Fruit fly (Drosophila melanogaster): ENCODE results near the gene Jon65Aii.
A peak's percentile ranks its signal among the peaks of the same experiment; 100 is the strongest.

Gene Jon65Aii

dm6 chr3L:6054803-6055202 is 2.7 kb downstream of the Jon65Aii start, which contains the start of gene tant (continued):
- peak; percentile 79 for TF ChIP-seq hbn (GFP tag; IDR thresholded peaks at IDR 0.05; ENCODE audit: partially characterized antibody)
- TF ChIP-seq Scr (GFP tag; IDR thresholded peaks at IDR 0.05; ENCODE audit: partially characterized antibody), result peak; percentile 95
- peak; percentile 55 for TF ChIP-seq yki (optimal IDR thresholded peaks at IDR 0.05)
- TF ChIP-seq Dref (GFP tag; IDR thresholded peaks at IDR 0.05), result peak; percentile 84
- TF ChIP-seq CG10274 (GFP tag; optimal IDR thresholded peaks at IDR 0.05), result no peak
- TF ChIP-seq CG13123 (GFP tag; optimal IDR thresholded peaks at IDR 0.05), result no peak
- peak; percentile 7 for TF ChIP-seq Hr3 (GFP tag; optimal IDR thresholded peaks at IDR 0.05)
- TF ChIP-seq Camta (GFP tag; optimal IDR thresholded peaks at IDR 0.05), result peak; percentile 41
- peak; percentile 7 to 33 for TF ChIP-seq tll (GFP tag; optimal IDR thresholded peaks at IDR 0.05)
- peak; percentile 23 for TF ChIP-seq CG9609 (GFP tag; optimal IDR thresholded peaks at IDR 0.05)
- no peak for TF ChIP-seq run (tag; optimal IDR thresholded peaks at IDR 0.05)
- TF ChIP-seq CG30020 (tag; optimal IDR thresholded peaks at IDR 0.05), result peak; percentile 15
- peak; percentile 43 for TF ChIP-seq Abd-B (GFP tag; optimal IDR thresholded peaks at IDR 0.05)
- TF ChIP-seq CG2712 (tag; optimal IDR thresholded peaks at IDR 0.05), result peak; percentile 22
- peak; percentile 64 for TF ChIP-seq CG33213 (GFP tag; optimal IDR thresholded peaks at IDR 0.05)
- TF ChIP-seq CG42726 (GFP tag; IDR thresholded peaks at IDR 0.05; ENCODE audit: partially characterized antibody), result peak; percentile 74; the same call in 1 of the 2 replicates
- peak; percentile 81 for TF ChIP-seq CG34224 (GFP tag; IDR thresholded peaks at IDR 0.05; ENCODE audit: partially characterized antibody)
- no peak for TF ChIP-seq Vsx1 (GFP tag; optimal IDR thresholded peaks at IDR 0.05)
- peak; percentile 75 for TF ChIP-seq sens (GFP tag)
- peak; percentile 8 for TF ChIP-seq bcd (GFP tag; optimal IDR thresholded peaks at IDR 0.05)
- no peak for TF ChIP-seq bigmax (GFP tag; optimal IDR thresholded peaks at IDR 0.05)
- peak; percentile 86 for TF ChIP-seq unc-4 (GFP tag; IDR thresholded peaks at IDR 0.05; ENCODE audit: partially characterized antibody)
- peak; percentile 16 for TF ChIP-seq CG2120 (GFP tag; optimal IDR thresholded peaks at IDR 0.05)
- TF ChIP-seq CG2129 (GFP tag; IDR thresholded peaks at IDR 0.05; ENCODE audit: partially characterized antibody), result peak; percentile 84
- peak; percentile 6 for TF ChIP-seq Max (GFP tag; optimal IDR thresholded peaks at IDR 0.05)
- TF ChIP-seq CG13424 (tag; optimal IDR thresholded peaks at IDR 0.05), result no peak
- peak; percentile 65 for TF ChIP-seq Med (GFP tag)
- TF ChIP-seq Hmr (GFP tag; optimal IDR thresholded peaks at IDR 0.05), result peak; percentile 41
- peak; percentile 89 for TF ChIP-seq Doc3 (GFP tag; IDR thresholded peaks at IDR 0.05; ENCODE audit: partially characterized antibody)
- peak; percentile 90 for TF ChIP-seq Opbp (GFP tag; IDR thresholded peaks at IDR 0.05; ENCODE audit: partially characterized antibody)
- peak; percentile 58 for TF ChIP-seq stwl (tag; optimal IDR thresholded peaks at IDR 0.05)
- peak; percentile 2 for TF ChIP-seq CG13624 (GFP tag; optimal IDR thresholded peaks at IDR 0.05)
- TF ChIP-seq Bteb2 (GFP tag; optimal IDR thresholded peaks at IDR 0.05), result no peak
- peak; percentile 91 for TF ChIP-seq CG15514 (GFP tag; optimal IDR thresholded peaks at IDR 0.05)
- no peak for TF ChIP-seq Sox100B (GFP tag; optimal IDR thresholded peaks at IDR 0.05)
- TF ChIP-seq nerfin-2 (GFP tag; IDR thresholded peaks at IDR 0.05; ENCODE audit: partially characterized antibody), result peak; percentile 82
- peak; percentile 92 for TF ChIP-seq amos (GFP tag; IDR thresholded peaks at IDR 0.05; ENCODE audit: partially characterized antibody)
- TF ChIP-seq CG11504 (tag; optimal IDR thresholded peaks at IDR 0.05), result peak; percentile 43
- peak; percentile 24 for TF ChIP-seq CG12391 (tag; optimal IDR thresholded peaks at IDR 0.05)
- no peak for TF ChIP-seq seq (GFP tag; IDR thresholded peaks at IDR 0.05)
- peak; percentile 38 for TF ChIP-seq CG12659 (GFP tag; optimal IDR thresholded peaks at IDR 0.05)
- TF ChIP-seq BEAF-32 (GFP tag; optimal IDR thresholded peaks at IDR 0.05), result peak; percentile 96
- peak; percentile 68 for TF ChIP-seq CTCF (GFP tag; optimal IDR thresholded peaks at IDR 0.05)
- TF ChIP-seq Trl (optimal IDR thresholded peaks at IDR 0.05), result no peak
- no peak for TF ChIP-seq Trl (GFP tag; optimal IDR thresholded peaks at IDR 0.05)
- no peak for TF ChIP-seq CG9817 (tag; optimal IDR thresholded peaks at IDR 0.05)
- peak; percentile 50 for TF ChIP-seq CG10267 (tag; optimal IDR thresholded peaks at IDR 0.05)
- peak in 1 of 2 experiments; percentile 8 for TF ChIP-seq Pdp1 (GFP tag; optimal IDR thresholded peaks at IDR 0.05)
- TF ChIP-seq Hand (GFP tag; optimal IDR thresholded peaks at IDR 0.05), result no peak
- peak; percentile 87 for TF ChIP-seq Nf-YB (GFP tag; optimal IDR thresholded peaks at IDR 0.05)

Measured in whole organism, embryonic.